Worm (Caenorhabditis elegans) whole organism, midembryonic: ENCODE measurements around the gene col-84.

Experiments used
- T22C8.4 ChIP-seq: fragments of 200-800 bp; sonication (Bioruptor generic); IDR thresholded peaks from 2 replicates; pipeline ENCODE4 v1.3.6; 2022; ENCODE audit warnings: missing genetic modification characterization, missing compliant biosample characterization
- cog-1 ChIP-seq: sonication (generic microtip); optimal IDR thresholded peaks from 2 replicates; lab custom pipeline; 2016; ENCODE audit warnings: missing genetic modification characterization, missing compliant biosample characterization
- flt-1 ChIP-seq: fragments of 200-800 bp; sonication (Bioruptor generic); IDR thresholded peaks from 2 replicates; pipeline ENCODE4 v1.3.6; 2022; ENCODE audit warnings: missing genetic modification characterization, missing compliant biosample characterization
- klf-2 ChIP-seq: fragments of 200-800 bp; sonication (Bioruptor generic); conservative IDR thresholded peaks from 2 replicates; pipeline ENCODE4 v1.3.6; 2022; ENCODE audit warnings: missing genetic modification reagents, missing genetic modification characterization, missing compliant biosample characterization
- med-1 ChIP-seq: sonication (generic microtip); optimal IDR thresholded peaks from 2 replicates; lab custom pipeline; 2017; ENCODE audit warnings: missing genetic modification characterization, mild to moderate bottlenecking, missing compliant biosample characterization, antibody characterized with exemption, missing genetic modification reagents; ENCODE audit not compliant: insufficient read depth
- ref-1 ChIP-seq: fragments of 200-800 bp; sonication (Bioruptor generic); conservative IDR thresholded peaks from 2 replicates; pipeline ENCODE4 v1.3.6; 2022; ENCODE audit warnings: missing genetic modification reagents, missing genetic modification characterization, missing compliant biosample characterization
- tab-1 ChIP-seq: fragments of 200-800 bp; sonication (Bioruptor generic); IDR thresholded peaks from 2 replicates; pipeline ENCODE4 v1.3.6; 2022; ENCODE audit warnings: missing genetic modification characterization, missing compliant biosample characterization
- ztf-23 ChIP-seq: fragments of 200-800 bp; sonication (Bioruptor generic); IDR thresholded peaks from 2 replicates; pipeline ENCODE4 v1.3.6; 2022; ENCODE audit warnings: missing genetic modification reagents, missing genetic modification characterization, missing compliant biosample characterization
- ztf-29 ChIP-seq: fragments of 200-800 bp; sonication (Bioruptor generic); IDR thresholded peaks from 2 replicates; pipeline ENCODE4 v1.3.6; 2022; ENCODE audit warnings: missing genetic modification reagents, missing genetic modification characterization, missing compliant biosample characterization

col-84 gene

DNA sequence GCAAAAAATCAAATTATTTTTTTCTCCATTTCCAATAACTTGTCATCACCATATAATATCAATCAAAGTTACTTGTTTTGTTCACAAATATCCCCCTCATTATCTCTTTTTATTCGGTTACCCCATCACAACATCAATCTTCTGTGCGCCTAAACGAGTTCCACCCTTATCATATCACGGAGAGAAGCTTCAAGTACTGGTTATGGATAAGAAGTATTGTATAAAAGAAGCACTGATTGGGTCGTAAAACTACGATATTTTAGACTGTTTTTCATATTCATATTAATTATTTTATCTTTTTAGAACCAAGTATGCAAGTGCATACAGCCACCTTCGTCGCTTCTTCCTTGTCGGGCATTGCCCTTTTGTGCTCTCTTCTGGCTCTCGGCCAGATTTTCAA is at the start of gene col-84:
col-84 (plus strand) TSS at position 301 of the 400 bp plus-strand sequence.
- TF ChIP-seq ztf-23 (GFP tag; lab: Robert Waterston, UW) (no peak), flt-1 (no peak), ref-1 (GFP tag; lab: Robert Waterston, UW) (no peak)

DNA sequence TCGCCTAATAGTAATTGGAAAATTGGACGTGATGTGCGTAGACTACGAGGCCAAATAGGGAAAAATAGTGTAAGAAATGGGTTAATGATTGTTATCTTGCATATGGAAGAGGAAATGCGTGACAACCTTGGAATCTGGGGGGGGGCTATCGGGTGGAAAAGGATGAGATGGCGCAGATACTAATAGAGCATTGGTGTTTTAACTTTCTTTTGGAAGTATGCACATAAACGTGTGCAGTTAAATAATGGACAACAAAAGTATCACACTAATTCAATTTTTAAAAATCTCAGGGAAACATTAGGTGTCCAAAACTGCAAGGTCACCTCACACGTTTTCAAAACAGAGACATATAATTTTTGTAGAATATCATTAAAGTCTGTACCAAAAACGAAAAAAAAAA is 48.5 kb upstream of the col-84 start, which contains the start of gene Y6D1A.2:
Y6D1A.2 (minus strand) TSS at position 101 of the 400 bp plus-strand sequence.
- TF ChIP-seq T22C8.4 (GFP tag; lab: Robert Waterston, UW) (no peak), cog-1 (tag; lab: Kevin White, UChicago) (no peak), klf-2 (GFP tag; lab: Robert Waterston, UW) (no peak), tab-1 (GFP tag; lab: Robert Waterston, UW) (no peak), ztf-23 (GFP tag; lab: Robert Waterston, UW) (no peak), ref-1 (GFP tag; lab: Robert Waterston, UW) (no peak), flt-1 (no peak), med-1 (GFP tag; lab: Kevin White, UChicago) (no peak)

ce11 chrII:11823566-11824308 is 44.6 kb upstream of the col-84 start, which contains the start of gene Y6D1A.1:
TSS of gene Y6D1A.1 (minus strand) at chrII:11823616.
- TF ChIP-seq ztf-29 (no peak), cog-1 (tag; lab: Kevin White, UChicago) (no peak), flt-1 (no peak), ref-1 (GFP tag; lab: Robert Waterston, UW) (no peak), klf-2 (GFP tag; lab: Robert Waterston, UW) (no peak), T22C8.4 (GFP tag; lab: Robert Waterston, UW) (no peak), med-1 (GFP tag; lab: Kevin White, UChicago) (no peak), tab-1 (GFP tag; lab: Robert Waterston, UW) (no peak), ztf-23 (GFP tag; lab: Robert Waterston, UW) (no peak)

DNA sequence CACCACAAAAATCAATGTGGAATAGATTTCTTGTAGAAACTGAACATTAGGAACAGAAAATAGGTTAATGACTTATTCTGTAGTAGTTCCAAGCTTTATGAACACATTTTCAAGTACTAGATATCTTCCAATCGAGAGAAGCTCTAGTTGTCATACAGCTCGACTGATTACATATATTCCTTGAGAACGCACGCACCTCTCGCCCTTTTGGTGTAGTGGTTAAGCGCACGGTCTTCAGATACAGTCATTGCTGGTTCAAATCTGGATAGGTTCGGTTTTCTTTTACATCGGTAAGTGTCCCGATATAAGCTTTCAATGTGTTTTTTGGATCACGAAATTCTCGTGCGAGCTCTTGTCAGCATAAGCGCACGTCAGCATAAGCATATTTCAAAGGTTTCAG is 43.7 kb upstream of the col-84 start:
- TF ChIP-seq ztf-23 (GFP tag; lab: Robert Waterston, UW) (0 out of 2 replicates have a peak, but pooled peaks have one; percentile 35), tab-1 (GFP tag; lab: Robert Waterston, UW) (0 out of 2 replicates have a peak, but pooled peaks have one; percentile 59), flt-1 (0 out of 2 replicates have a peak, but pooled peaks have one; percentile 53)

ce11 chrII:11829920-11830319 is 38.4 kb upstream of the col-84 start, which contains the start of gene pes-5:
TSS of gene pes-5 (minus strand) at chrII:11830020.
- TF ChIP-seq ztf-29 = no peak
- no peak for TF ChIP-seq T22C8.4 (GFP tag; lab: Robert Waterston, UW)

- TF ChIP-seq ref-1 (GFP tag; lab: Robert Waterston, UW) (no peak), T22C8.4 (GFP tag; lab: Robert Waterston, UW) (no peak), med-1 (GFP tag; lab: Kevin White, UChicago) (no peak)
These were observed 37.7 kb upstream of the col-84 start for ce11 chrII:11830601-11831000.

DNA sequence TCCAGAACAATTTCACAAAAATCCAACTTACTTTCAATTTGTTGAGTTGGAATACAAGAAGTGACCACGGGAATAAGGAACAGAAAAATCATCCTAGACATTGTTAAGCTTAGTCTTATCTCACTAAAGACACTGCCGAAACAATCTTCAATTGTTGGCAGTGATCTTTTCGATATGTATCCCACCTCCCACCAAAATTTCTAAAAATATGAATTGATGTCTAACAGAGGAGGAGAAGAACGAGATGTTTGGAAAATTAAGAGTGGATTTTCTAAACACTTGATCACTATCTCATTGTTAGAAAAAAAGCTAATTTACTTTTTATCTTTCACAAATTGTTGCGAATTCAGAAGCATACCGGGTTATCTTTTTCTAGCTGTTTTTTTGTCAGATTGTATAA is 35.9 kb upstream of the col-84 start, which contains the start of gene clec-144:
clec-144 (minus strand) TSS at position 101 of the 400 bp plus-strand sequence.
- TF ChIP-seq med-1 (GFP tag; lab: Kevin White, UChicago) (no peak), ztf-29 (no peak), cog-1 (tag; lab: Kevin White, UChicago) (no peak), ref-1 (GFP tag; lab: Robert Waterston, UW) (no peak), tab-1 (GFP tag; lab: Robert Waterston, UW) (no peak), klf-2 (GFP tag; lab: Robert Waterston, UW) (no peak), T22C8.4 (GFP tag; lab: Robert Waterston, UW) (no peak), ztf-23 (GFP tag; lab: Robert Waterston, UW) (no peak), flt-1 (no peak)

- TF ChIP-seq klf-2 (GFP tag; lab: Robert Waterston, UW) (no peak), flt-1 (no peak), ztf-23 (GFP tag; lab: Robert Waterston, UW) (no peak), ref-1 (GFP tag; lab: Robert Waterston, UW) (no peak), T22C8.4 (GFP tag; lab: Robert Waterston, UW) (no peak), cog-1 (tag; lab: Kevin White, UChicago) (no peak), med-1 (GFP tag; lab: Kevin White, UChicago) (no peak), ztf-29 (no peak), tab-1 (GFP tag; lab: Robert Waterston, UW) (no peak)
These were observed 33.1 kb upstream of the col-84 start, which contains the start of gene T27D12.6 for ce11 chrII:11835208-11835607. TSS of gene T27D12.6 (plus strand) at chrII:11835508.

- no peak for TF ChIP-seq flt-1
These were observed 31.6 kb upstream of the col-84 start for ce11 chrII:11836554-11837218.

DNA sequence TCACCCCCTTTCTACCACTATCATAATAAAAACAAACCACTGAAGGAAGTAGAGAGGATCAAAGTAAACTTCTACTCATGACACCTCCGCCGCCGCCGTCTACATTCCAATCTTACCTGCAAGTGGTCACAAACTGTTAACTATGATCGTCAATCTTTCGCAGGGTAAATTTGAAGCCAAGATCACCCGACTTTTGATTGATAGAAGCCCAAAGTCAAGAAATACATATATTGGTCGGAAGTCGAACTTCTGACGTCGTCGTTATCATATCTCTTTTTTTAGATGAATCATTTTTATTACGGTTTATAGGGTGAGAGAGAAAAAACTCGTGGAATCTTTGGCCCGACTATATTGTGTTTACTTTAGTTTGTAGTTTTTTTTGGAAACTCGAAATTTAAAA is 30.0 kb upstream of the col-84 start:
- TF ChIP-seq ztf-29 = no peak
- TF ChIP-seq ztf-23 (GFP tag; lab: Robert Waterston, UW) = no peak
- TF ChIP-seq ref-1 (GFP tag; lab: Robert Waterston, UW) = no peak
- no peak for TF ChIP-seq tab-1 (GFP tag; lab: Robert Waterston, UW)
- no peak for TF ChIP-seq flt-1
- TF ChIP-seq med-1 (GFP tag; lab: Kevin White, UChicago) = no peak
- no peak for TF ChIP-seq klf-2 (GFP tag; lab: Robert Waterston, UW)
- no peak for TF ChIP-seq T22C8.4 (GFP tag; lab: Robert Waterston, UW)
- TF ChIP-seq cog-1 (tag; lab: Kevin White, UChicago) = no peak
